Worm (Caenorhabditis elegans) whole organism, young adult: ENCODE results near the gene F22B5.4.

Experiments
- B0261.1 ChIP-seq: sonication (generic microtip); optimal IDR thresholded peaks from 2 replicates; lab custom pipeline; 2016; ENCODE audit warnings: mild to moderate bottlenecking, missing genetic modification characterization, moderate library complexity, missing compliant biosample characterization
- B0336.3 ChIP-seq: fragments of 200-800 bp; sonication (Bioruptor generic); IDR thresholded peaks from 2 replicates; pipeline ENCODE4 v1.3.6; 2022; ENCODE audit warnings: missing genetic modification characterization, missing compliant biosample characterization
- F10E7.11 ChIP-seq: sonication (generic microtip); optimal IDR thresholded peaks from 2 replicates; lab custom pipeline; 2017; ENCODE audit warnings: mild to moderate bottlenecking, missing genetic modification characterization, moderate library complexity, missing compliant biosample characterization
- F52B5.7 ChIP-seq: sonication (generic microtip); optimal IDR thresholded peaks from 2 replicates; lab custom pipeline; 2016; ENCODE audit warnings: mild to moderate bottlenecking, missing genetic modification characterization, missing compliant biosample characterization
- K12H6.12 ChIP-seq: fragments of 200-800 bp; sonication (Bioruptor generic); optimal IDR thresholded peaks from 2 replicates; lab custom pipeline; 2018; ENCODE audit warnings: mild to moderate bottlenecking, missing genetic modification characterization, missing compliant biosample characterization
- T07F8.4 ChIP-seq: sonication (generic microtip); optimal IDR thresholded peaks from 2 replicates; lab custom pipeline; 2016; ENCODE audit warnings: mild to moderate bottlenecking, missing genetic modification characterization, moderate library complexity, missing compliant biosample characterization
- Y53G8AR.9 ChIP-seq: fragments of 200-800 bp; sonication (Bioruptor generic); conservative IDR thresholded peaks from 2 replicates; pipeline ENCODE4 v1.3.6; 2022; ENCODE audit warnings: missing genetic modification reagents, missing genetic modification characterization, missing compliant biosample characterization
- Y56A3A.18 ChIP-seq: fragments of 200-800 bp; sonication (Bioruptor generic); IDR thresholded peaks from 2 replicates; pipeline ENCODE4 v1.3.6; 2022; ENCODE audit warnings: missing genetic modification reagents, missing genetic modification characterization, missing compliant biosample characterization
- Y79H2A.3 ChIP-seq: fragments of 200-800 bp; sonication (Bioruptor generic); conservative IDR thresholded peaks from 2 replicates; pipeline ENCODE4 v1.3.6; 2022; ENCODE audit warnings: missing genetic modification reagents, missing genetic modification characterization, missing compliant biosample characterization
- Y95B8A.8 ChIP-seq: fragments of 200-800 bp; sonication (Bioruptor generic); IDR thresholded peaks from 2 replicates; pipeline ENCODE4 v1.3.6; 2022; ENCODE audit warnings: missing genetic modification reagents, missing genetic modification characterization, missing compliant biosample characterization
- aptf-2 ChIP-seq: fragments of 200-800 bp; sonication (Bioruptor generic); conservative IDR thresholded peaks from 2 replicates; pipeline ENCODE4 v1.3.6; 2022; ENCODE audit warnings: missing genetic modification reagents, missing genetic modification characterization, missing compliant biosample characterization
- aptf-3 ChIP-seq: fragments of 200-800 bp; sonication (Bioruptor generic); IDR thresholded peaks from 2 replicates; pipeline ENCODE4 v1.3.6; 2022; ENCODE audit warnings: missing genetic modification characterization, missing compliant biosample characterization
- ccch-3 ChIP-seq: fragments of 200-800 bp; sonication (Bioruptor generic); optimal IDR thresholded peaks from 2 replicates; lab custom pipeline; 2018; ENCODE audit warnings: mild to moderate bottlenecking, missing genetic modification characterization, missing compliant biosample characterization
- ceh-40 ChIP-seq: fragments of 200-800 bp; sonication (Bioruptor generic); IDR thresholded peaks from 2 replicates; pipeline ENCODE4 v1.3.6; 2022; ENCODE audit warnings: missing genetic modification characterization, missing compliant biosample characterization
- dpl-1 ChIP-seq: fragments of 150-350 bp; optimal IDR thresholded peaks from 2 replicates; lab custom pipeline; 2014; ENCODE audit warnings: missing biosample characterization, missing genetic modification reagents, missing genetic modification characterization
- efl-1 ChIP-seq: fragments of 150-350 bp; optimal IDR thresholded peaks from 2 replicates; lab custom pipeline; 2014; ENCODE audit warnings: missing biosample characterization, missing genetic modification reagents, missing genetic modification characterization
- egl-18 ChIP-seq: fragments of 200-800 bp; sonication (Bioruptor generic); IDR thresholded peaks from 2 replicates; pipeline ENCODE4 v1.3.6; 2022; ENCODE audit warnings: missing genetic modification reagents, missing genetic modification characterization, missing compliant biosample characterization
- egl-44 ChIP-seq: fragments of 200-800 bp; sonication (Bioruptor generic); IDR thresholded peaks from 2 replicates; pipeline ENCODE4 v1.3.6; 2022; ENCODE audit warnings: missing genetic modification reagents, missing genetic modification characterization, missing compliant biosample characterization
- ets-4 ChIP-seq: fragments of 200-800 bp; sonication (Bioruptor generic); optimal IDR thresholded peaks from 2 replicates; lab custom pipeline; 2018; ENCODE audit warnings: mild to moderate bottlenecking, missing genetic modification characterization, missing compliant biosample characterization
- hmg-1.2 ChIP-seq: fragments of 200-800 bp; sonication (Bioruptor generic); IDR thresholded peaks from 2 replicates; pipeline ENCODE4 v1.3.6; 2022; ENCODE audit warnings: missing genetic modification reagents, missing genetic modification characterization, missing compliant biosample characterization
- hmg-20 ChIP-seq: fragments of 200-800 bp; sonication (Bioruptor generic); IDR thresholded peaks from 2 replicates; pipeline ENCODE4 v1.3.6; 2022; ENCODE audit warnings: missing genetic modification reagents, missing genetic modification characterization, missing compliant biosample characterization
- lag-1 ChIP-seq: fragments of 200-800 bp; sonication (Bioruptor generic); IDR thresholded peaks from 2 replicates; pipeline ENCODE4 v1.3.6; 2022; ENCODE audit warnings: missing genetic modification reagents, missing genetic modification characterization, missing compliant biosample characterization
- lin-40 ChIP-seq: sonication (generic microtip); optimal IDR thresholded peaks from 2 replicates; lab custom pipeline; 2016; ENCODE audit warnings: missing genetic modification characterization, mild to moderate bottlenecking, missing compliant biosample characterization, missing genotype, missing genetic modification reagents
- lsl-1 ChIP-seq: fragments of 200-800 bp; sonication (Bioruptor generic); optimal IDR thresholded peaks from 2 replicates; lab custom pipeline; 2018; ENCODE audit warnings: mild to moderate bottlenecking, missing genetic modification characterization, moderate library complexity, missing compliant biosample characterization
- lsy-27 ChIP-seq: sonication (generic microtip); optimal IDR thresholded peaks from 2 replicates; lab custom pipeline; 2017; ENCODE audit warnings: missing genetic modification characterization, mild to moderate bottlenecking, missing compliant biosample characterization, antibody characterized with exemption, missing genotype, borderline replicate concordance; ENCODE audit not compliant: insufficient read depth
- madf-10 ChIP-seq: sonication (generic microtip); optimal IDR thresholded peaks from 2 replicates; lab custom pipeline; 2016; ENCODE audit warnings: mild to moderate bottlenecking, missing genetic modification characterization, missing compliant biosample characterization
- madf-3 ChIP-seq: fragments of 200-800 bp; sonication (Bioruptor generic); IDR thresholded peaks from 2 replicates; pipeline ENCODE4 v1.3.6; 2022; ENCODE audit warnings: missing genetic modification reagents, missing genetic modification characterization, missing compliant biosample characterization
- madf-6 ChIP-seq: fragments of 200-800 bp; sonication (Bioruptor generic); IDR thresholded peaks from 2 replicates; pipeline ENCODE4 v1.3.6; 2022; ENCODE audit warnings: missing genetic modification reagents, missing genetic modification characterization, missing compliant biosample characterization
- madf-8 ChIP-seq: fragments of 200-800 bp; sonication (Bioruptor generic); conservative IDR thresholded peaks from 2 replicates; pipeline ENCODE4 v1.3.6; 2022; ENCODE audit warnings: missing genetic modification reagents, missing genetic modification characterization, missing compliant biosample characterization
- mcd-1 ChIP-seq: fragments of 200-800 bp; sonication (Bioruptor generic); IDR thresholded peaks from 2 replicates; pipeline ENCODE4 v1.3.6; 2022; ENCODE audit warnings: missing genetic modification reagents, missing genetic modification characterization, missing compliant biosample characterization
- nfya-2 ChIP-seq: fragments of 200-800 bp; sonication (Bioruptor generic); IDR thresholded peaks from 2 replicates; pipeline ENCODE4 v1.3.6; 2022; ENCODE audit warnings: missing genetic modification reagents, missing genetic modification characterization, missing compliant biosample characterization
- nfyb-1 ChIP-seq: fragments of 200-800 bp; sonication (Bioruptor generic); IDR thresholded peaks from 2 replicates; pipeline ENCODE4 v1.3.6; 2022; ENCODE audit warnings: missing genetic modification reagents, missing genetic modification characterization, missing compliant biosample characterization
- nhr-179 ChIP-seq: sonication (generic microtip); optimal IDR thresholded peaks from 2 replicates; lab custom pipeline; 2016; ENCODE audit warnings: mild to moderate bottlenecking, missing genetic modification characterization, missing compliant biosample characterization
- nhr-27 ChIP-seq: fragments of 200-800 bp; sonication (Bioruptor generic); optimal IDR thresholded peaks from 2 replicates; lab custom pipeline; 2018; ENCODE audit warnings: mild to moderate bottlenecking, missing genetic modification characterization, moderate library complexity, missing compliant biosample characterization
- pha-4 ChIP-seq: fragments of 150-350 bp; sonication (generic microtip); optimal IDR thresholded peaks from 2 replicates; lab custom pipeline; 2014; ENCODE audit warnings: missing biosample characterization, missing genetic modification reagents, missing genetic modification characterization
- rcor-1 ChIP-seq: fragments of 200-800 bp; sonication (Bioruptor generic); IDR thresholded peaks from 2 replicates; pipeline ENCODE4 v1.3.6; 2022; ENCODE audit warnings: missing genetic modification reagents, missing genetic modification characterization, missing compliant biosample characterization
- rec-8 ChIP-seq, 2 experiments: sonication (generic microtip); optimal IDR thresholded peaks; 2 replicates each; lab custom pipeline; 2016; ENCODE audit warnings: mild to moderate bottlenecking in 2 of 2, missing genetic modification characterization in 2 of 2, missing genetic modification reagents in 2 of 2, missing genotype in 2 of 2, missing biosample characterization in 1 of 2, missing compliant biosample characterization in 1 of 2, moderate library complexity in 1 of 2
- repo-1 ChIP-seq: sonication (generic microtip); optimal IDR thresholded peaks from 2 replicates; lab custom pipeline; 2017; ENCODE audit warnings: mild to moderate bottlenecking, missing genetic modification characterization, missing compliant biosample characterization
- sdz-38 ChIP-seq: sonication (generic microtip); optimal IDR thresholded peaks from 2 replicates; lab custom pipeline; 2016; ENCODE audit warnings: missing genotype, missing genetic modification characterization, missing compliant biosample characterization
- snpc-1.3 ChIP-seq: sonication (generic microtip); optimal IDR thresholded peaks from 2 replicates; lab custom pipeline; 2017; ENCODE audit warnings: missing genetic modification characterization, mild to moderate bottlenecking, missing compliant biosample characterization, antibody characterized with exemption, moderate library complexity, missing genotype, missing genetic modification reagents; ENCODE audit not compliant: insufficient read depth
- snpc-3.4 ChIP-seq: sonication (generic microtip); optimal IDR thresholded peaks from 2 replicates; lab custom pipeline; 2017; ENCODE audit warnings: missing genetic modification characterization, mild to moderate bottlenecking, missing compliant biosample characterization, antibody characterized with exemption, moderate library complexity, missing genotype, missing genetic modification reagents
- snpc-4 ChIP-seq, 5 experiments: fragments of 150-350 bp in 1 of 5; sonication (generic microtip) in 4 of 5; optimal IDR thresholded peaks; 2 replicates each; lab custom pipeline; 2014 to 2018; ENCODE audit warnings: missing genetic modification characterization in 5 of 5, missing biosample characterization in 3 of 5, antibody characterized with exemption in 2 of 5, mild to moderate bottlenecking in 2 of 5, missing compliant biosample characterization in 2 of 5, missing genotype in 2 of 5, moderate library complexity in 2 of 5, missing genetic modification reagents in 1 of 5
- sptf-2 ChIP-seq: fragments of 200-800 bp; sonication (Bioruptor generic); optimal IDR thresholded peaks from 2 replicates; lab custom pipeline; 2018; ENCODE audit warnings: mild to moderate bottlenecking, missing genetic modification characterization, missing compliant biosample characterization
- tbp1 ChIP-seq: fragments of 200-800 bp; sonication (Bioruptor generic); optimal IDR thresholded peaks from 2 replicates; lab custom pipeline; 2018; ENCODE audit warnings: mild to moderate bottlenecking, missing genetic modification characterization, missing compliant biosample characterization
- xnd-1 ChIP-seq: sonication (generic microtip); optimal IDR thresholded peaks from 2 replicates; lab custom pipeline; 2016; ENCODE audit warnings: missing genotype, missing genetic modification reagents, missing genetic modification characterization, missing compliant biosample characterization
- zim-3 ChIP-seq: sonication (generic microtip); optimal IDR thresholded peaks from 2 replicates; lab custom pipeline; 2017; ENCODE audit warnings: mild to moderate bottlenecking, missing genetic modification characterization, moderate library complexity, missing compliant biosample characterization
- ztf-6 ChIP-seq: fragments of 200-800 bp; sonication (Bioruptor generic); IDR thresholded peaks from 2 replicates; pipeline ENCODE4 v1.3.6; 2022; ENCODE audit warnings: missing genetic modification reagents, missing genetic modification characterization, missing compliant biosample characterization

F22B5.4 gene

DNA sequence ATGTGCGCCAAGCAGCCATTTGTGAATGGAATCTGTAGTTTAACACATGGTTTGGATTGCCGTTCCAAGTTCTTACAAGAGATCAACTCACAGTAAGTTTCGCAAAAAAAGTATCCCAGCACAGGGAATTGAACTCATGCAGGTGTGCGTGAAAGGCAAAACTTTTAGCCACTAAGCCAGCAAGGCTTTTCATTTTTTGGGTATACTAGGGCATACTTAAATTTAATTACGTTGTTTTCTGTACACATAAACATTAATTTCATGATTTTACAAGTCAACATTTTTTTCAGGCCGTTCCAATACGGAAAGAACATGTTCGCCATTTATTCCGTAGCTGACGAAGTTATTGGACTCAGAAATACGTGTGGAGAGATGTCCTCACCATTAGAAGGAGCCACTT is 8.0 kb upstream of the F22B5.4 start (continued):
- peak; percentile 93 for TF ChIP-seq F52B5.7 (tag; lab: Kevin White, UChicago)
- TF ChIP-seq zim-3 (tag; lab: Kevin White, UChicago) = peak; percentile 43
- TF ChIP-seq B0336.3 (GFP tag; lab: Robert Waterston, UW) = no peak
- no peak for TF ChIP-seq K12H6.12 (tag; lab: Kevin White, UChicago)
- TF ChIP-seq rec-8 (tag; optimal IDR thresholded peaks at IDR 0.05; lab: Kevin White, UChicago) = peak; percentile 80 to 92
- TF ChIP-seq repo-1 = peak; percentile 84
- peak; percentile 94 for TF ChIP-seq tbp1
- TF ChIP-seq Y95B8A.8 (GFP tag; lab: Robert Waterston, UW) = no peak
- peak; percentile 68 for TF ChIP-seq T07F8.4
- peak; percentile 53; the same call in 1 of the 2 replicates for TF ChIP-seq mcd-1 (GFP tag; lab: Robert Waterston, UW)
- no peak for TF ChIP-seq pha-4 (tag; lab: Kevin White, UChicago)
- TF ChIP-seq efl-1 (GFP tag; lab: Kevin White, UChicago) = no peak
- TF ChIP-seq snpc-3.4 (tag; lab: Kevin White, UChicago) = peak; percentile 92
- peak; percentile 59 for TF ChIP-seq snpc-4 (GFP tag; optimal IDR thresholded peaks at IDR 0.05; lab: Kevin White, UChicago)
- TF ChIP-seq snpc-4 (tag; optimal IDR thresholded peaks at IDR 0.05; lab: Kevin White, UChicago) = peak in 2 of 4 experiments; percentile 26 to 60
- TF ChIP-seq lsy-27 = no peak
- TF ChIP-seq Y79H2A.3 (GFP tag; lab: Robert Waterston, UW) = 0 out of 2 replicates have a peak, but pooled peaks have one; percentile 28
- TF ChIP-seq nfya-2 = no peak
- TF ChIP-seq ets-4 (GFP tag; lab: Kevin White, UChicago) = no peak
- TF ChIP-seq aptf-3 (GFP tag; lab: Robert Waterston, UW) = peak; percentile 74; the same call in 1 of the 2 replicates
- peak; percentile 95 for TF ChIP-seq nhr-27 (tag; lab: Kevin White, UChicago)
- no peak for TF ChIP-seq lag-1
- TF ChIP-seq lsl-1 = peak; percentile 44
- peak; percentile 75 for TF ChIP-seq B0261.1 (tag; lab: Kevin White, UChicago)
- no peak for TF ChIP-seq aptf-2 (GFP tag; lab: Robert Waterston, UW)
- peak; percentile 27 for TF ChIP-seq madf-10 (tag; lab: Kevin White, UChicago)
- TF ChIP-seq sptf-2 (GFP tag; lab: Kevin White, UChicago) = no peak
- peak; percentile 84 for TF ChIP-seq egl-44 (GFP tag; lab: Robert Waterston, UW)
- TF ChIP-seq hmg-20 = 0 out of 2 replicates have a peak, but pooled peaks have one; percentile 65
- peak; percentile 90 for TF ChIP-seq F10E7.11 (tag; lab: Kevin White, UChicago)
- 0 out of 2 replicates have a peak, but pooled peaks have one; percentile 74 for TF ChIP-seq madf-3 (GFP tag; lab: Robert Waterston, UW)
- peak; percentile 73 for TF ChIP-seq rcor-1 (GFP tag; lab: Robert Waterston, UW)
- peak; percentile 88 for TF ChIP-seq snpc-1.3
- TF ChIP-seq xnd-1 (tag; lab: Kevin White, UChicago) = no peak
- TF ChIP-seq madf-8 (GFP tag; lab: Robert Waterston, UW) = no peak; the same call in 1 of the 2 replicates
- TF ChIP-seq nfyb-1 (GFP tag; lab: Robert Waterston, UW) = peak; percentile 61
- peak; percentile 59; the same call in 1 of the 2 replicates for TF ChIP-seq Y56A3A.18 (GFP tag; lab: Robert Waterston, UW)
- peak; percentile 93 for TF ChIP-seq Y53G8AR.9 (GFP tag; lab: Robert Waterston, UW)
- peak; percentile 76 for TF ChIP-seq ceh-40
- TF ChIP-seq nhr-179 = peak; percentile 74
- peak; percentile 27 for TF ChIP-seq sdz-38 (tag; lab: Kevin White, UChicago)
- TF ChIP-seq lin-40 (tag; lab: Kevin White, UChicago) = no peak
- TF ChIP-seq dpl-1 (GFP tag; lab: Kevin White, UChicago) = no peak
- TF ChIP-seq hmg-1.2 = peak; percentile 73
- no peak for TF ChIP-seq ccch-3 (GFP tag; lab: Kevin White, UChicago)
- peak; percentile 65; the same call in 1 of the 2 replicates for TF ChIP-seq ztf-6 (GFP tag; lab: Robert Waterston, UW)
- peak; percentile 73 for TF ChIP-seq madf-6
- TF ChIP-seq egl-18 = 0 out of 2 replicates have a peak, but pooled peaks have one; percentile 61
